Worm (Caenorhabditis elegans) whole organism, early embryonic: Measurements from ENCODE around the gene H06I04.6.

Source experiments
- F13C5.2 ChIP-seq: sonication (generic microtip); optimal IDR thresholded peaks from 2 replicates; lab custom pipeline; 2017; ENCODE audit warnings: mild to moderate bottlenecking, missing genetic modification characterization, inconsistent platforms, missing compliant biosample characterization
- flt-1 ChIP-seq: fragments of 200-800 bp; sonication (Bioruptor generic); IDR thresholded peaks from 2 replicates; pipeline ENCODE4 v1.3.6; 2022; ENCODE audit warnings: missing genetic modification characterization, missing compliant biosample characterization
- scrt-1 ChIP-seq: fragments of 200-800 bp; sonication (Bioruptor generic); IDR thresholded peaks from 2 replicates; pipeline ENCODE4 v1.3.6; 2022; ENCODE audit warnings: missing genetic modification characterization, missing compliant biosample characterization
- tra-4 ChIP-seq: sonication (generic microtip); optimal IDR thresholded peaks from 2 replicates; lab custom pipeline; 2017; ENCODE audit warnings: missing genetic modification characterization, missing compliant biosample characterization

ce11 chrIII:3109564-3109963 lies 45.4 kb upstream of the H06I04.6 start:
- no peak for TF ChIP-seq flt-1 (GFP tag; lab: Robert Waterston, UW)
- no peak for TF ChIP-seq scrt-1 (GFP tag; lab: Robert Waterston, UW)
- TF ChIP-seq F13C5.2 (tag; lab: Kevin White, UChicago): no peak
- TF ChIP-seq tra-4 (tag; lab: Kevin White, UChicago): no peak
